Fruit fly (Drosophila melanogaster): ENCODE results near the gene Ptp61F.

The Ptp61F gene

dm6 chr3L:1478998-1479680, 4.1 kb upstream of the Ptp61F start (continued):
- TF ChIP-seq CG4854 (GFP tag; optimal IDR thresholded peaks at IDR 0.05) (no peak), corto (GFP tag; optimal IDR thresholded peaks at IDR 0.05) (no peak), ase (GFP tag; IDR thresholded peaks at IDR 0.05) (peak; percentile 44; the same call in 1 of the 3 replicates), fd102C (GFP tag; optimal IDR thresholded peaks at IDR 0.05) (peak; percentile 97), CG2875 (GFP tag; optimal IDR thresholded peaks at IDR 0.05) (peak; percentile 28), nmo (GFP tag; optimal IDR thresholded peaks at IDR 0.05) (peak; percentile 78), CG12942 (GFP tag; optimal IDR thresholded peaks at IDR 0.05) (peak; percentile 42), danr (GFP tag; IDR thresholded peaks at IDR 0.05) (0 out of 2 replicates have a peak, but pooled peaks have one; percentile 45), Gug (GFP tag; IDR thresholded peaks at IDR 0.05) (peak; percentile 40; the same call in 2 of the 4 replicates), CG14441 (GFP tag; IDR thresholded peaks at IDR 0.05) (peak; percentile 73), ab (GFP tag; optimal IDR thresholded peaks at IDR 0.05) (peak; percentile 14), CG3065 (GFP tag; optimal IDR thresholded peaks at IDR 0.05) (peak; percentile 17), Hr3 (GFP tag; optimal IDR thresholded peaks at IDR 0.05) (peak; percentile 56), CG10209 (GFP tag; optimal IDR thresholded peaks at IDR 0.05) (peak; percentile 68), Eip74EF (GFP tag; optimal IDR thresholded peaks at IDR 0.05) (no peak), kni (GFP tag; optimal IDR thresholded peaks at IDR 0.05) (peak; percentile 4), Elba2 (GFP tag; optimal IDR thresholded peaks at IDR 0.05) (peak; percentile 93), YL-1 (GFP tag; optimal IDR thresholded peaks at IDR 0.05) (no peak), CG7786 (GFP tag; optimal IDR thresholded peaks at IDR 0.05) (peak; percentile 61), CG2120 (GFP tag; optimal IDR thresholded peaks at IDR 0.05) (no peak), Rfx (GFP tag; IDR thresholded peaks at IDR 0.05) (peak; percentile 55), Mrtf (GFP tag; IDR thresholded peaks at IDR 0.05) (peak; percentile 71; the same call in 2 of the 3 replicates), Xbp1 (GFP tag; optimal IDR thresholded peaks at IDR 0.05) (peak; percentile 67), Max (GFP tag; optimal IDR thresholded peaks at IDR 0.05) (peak; percentile 21), CG18476 (GFP tag; optimal IDR thresholded peaks at IDR 0.05) (peak; percentile 35), CG12155 (GFP tag; optimal IDR thresholded peaks at IDR 0.05) (peak; percentile 27), CG15479 (GFP tag; optimal IDR thresholded peaks at IDR 0.05) (peak; percentile 95), CG3726 (GFP tag; IDR thresholded peaks at IDR 0.05) (peak; percentile 73; the same call in 2 of the 3 replicates), CG11504 (tag; optimal IDR thresholded peaks at IDR 0.05) (peak; percentile 51), CG4404 (GFP tag; IDR thresholded peaks at IDR 0.05) (peak; percentile 95), CoRest (tag; optimal IDR thresholded peaks at IDR 0.05) (peak; percentile 56), oc (tag; optimal IDR thresholded peaks at IDR 0.05) (peak; percentile 38), CG12236 (GFP tag; optimal IDR thresholded peaks at IDR 0.05) (peak; percentile 60), CG6854 (GFP tag; optimal IDR thresholded peaks at IDR 0.05) (no peak), her (GFP tag; optimal IDR thresholded peaks at IDR 0.05) (no peak), BtbVII (GFP tag; optimal IDR thresholded peaks at IDR 0.05) (no peak), E2f2 (GFP tag; IDR thresholded peaks at IDR 0.05) (peak; percentile 23; the same call in 1 of the 2 replicates), HmgD (GFP tag; optimal IDR thresholded peaks at IDR 0.05) (no peak), Kr (GFP tag; optimal IDR thresholded peaks at IDR 0.05) (peak; percentile 83), dati (GFP tag; IDR thresholded peaks at IDR 0.05) (peak; percentile 51), sens (GFP tag) (peak; percentile 89), org-1 (GFP tag; optimal IDR thresholded peaks at IDR 0.05) (peak; percentile 60), insv (GFP tag; optimal IDR thresholded peaks at IDR 0.05) (no peak), unc-4 (GFP tag; IDR thresholded peaks at IDR 0.05; ENCODE audit: partially characterized antibody) (no peak), CG11560 (tag; IDR thresholded peaks at IDR 0.05) (no peak), nerfin-1 (tag; optimal IDR thresholded peaks at IDR 0.05) (peak; percentile 20), jumu (GFP tag; optimal IDR thresholded peaks at IDR 0.05) (peak; percentile 63), NC2β (GFP tag; optimal IDR thresholded peaks at IDR 0.05) (peak; percentile 65), Sox102F (GFP tag; optimal IDR thresholded peaks at IDR 0.05) (peak; percentile 27), Rx (GFP tag; IDR thresholded peaks at IDR 0.05) (peak; percentile 76)

All from whole organism, embryonic.